Worm (Caenorhabditis elegans): Measurements from ENCODE around the gene ZC373.3.

- no peak for TF ChIP-seq F26F4.8 (GFP tag; conservative IDR thresholded peaks at IDR 0.05)
- no peak for TF ChIP-seq R02D3.7 (tag; optimal IDR thresholded peaks at IDR 0.05)
- no peak for TF ChIP-seq lir-3 (tag; optimal IDR thresholded peaks at IDR 0.05)
- no peak for TF ChIP-seq F44E2.7 (GFP tag; IDR thresholded peaks at IDR 0.05)
Measured at ce11 chrX:10083272-10083671, 22.9 kb downstream of the ZC373.3 start.

Data from whole organism, L4 larva.